Fruit fly (Drosophila melanogaster) whole organism, wandering third instar larva: Measurements from ENCODE around the gene CG13031.

Experiments
- CG9705 ChIP-seq: fragments of 200-800 bp; sonication (Bioruptor generic); optimal IDR thresholded peaks from 2 replicates; lab custom pipeline; 2018; ENCODE audit warnings: missing biosample characterization, mild to moderate bottlenecking, missing genetic modification characterization
- Dfd ChIP-seq: fragments of >200 bp; optimal IDR thresholded peaks from 2 replicates; lab custom pipeline; 2017; ENCODE audit warnings: missing biosample characterization, missing genetic modification characterization
- Dif ChIP-seq: fragments of 200-275, 200-300 bp; sonication (Bioruptor generic); optimal IDR thresholded peaks from 2 replicates; lab custom pipeline; 2018; ENCODE audit warnings: missing biosample characterization, missing genetic modification characterization; ENCODE audit not compliant: partially characterized antibody
- HLH106 ChIP-seq: fragments of 200-800 bp; optimal IDR thresholded peaks from 3 replicates; lab custom pipeline; 2019; ENCODE audit warnings: missing biosample characterization, mild to moderate bottlenecking, missing genetic modification characterization, moderate library complexity
- Hr78 ChIP-seq: fragments of >200 bp; optimal IDR thresholded peaks from 2 replicates; lab custom pipeline; 2017; ENCODE audit warnings: missing biosample characterization, missing genetic modification characterization
- Jra ChIP-seq: sonication (Bioruptor generic); optimal IDR thresholded peaks from 2 replicates; lab custom pipeline; 2016; ENCODE audit warnings: missing biosample characterization, missing genetic modification characterization
- Mio ChIP-seq: sonication (Bioruptor generic); optimal IDR thresholded peaks from 2 replicates; lab custom pipeline; 2016; ENCODE audit warnings: missing biosample characterization, missing genetic modification characterization
- Myc ChIP-seq: fragments of >200 bp; optimal IDR thresholded peaks from 2 replicates; lab custom pipeline; 2017
- OdsH ChIP-seq: fragments of 200-800 bp; sonication (Bioruptor generic); optimal IDR thresholded peaks from 2 replicates; lab custom pipeline; 2016; ENCODE audit warnings: missing biosample characterization, mild to moderate bottlenecking, missing genetic modification characterization
- Rel ChIP-seq, 2 experiments: fragments of 200-800 bp; sonication (Bioruptor generic) in 1 of 2; optimal IDR thresholded peaks; 2 replicates in 1 of 2; 3 replicates in 1 of 2; lab custom pipeline; 2016 to 2019; ENCODE audit warnings: mild to moderate bottlenecking in 2 of 2, missing biosample characterization in 2 of 2, missing genetic modification characterization in 2 of 2, moderate library complexity in 1 of 2
- Sp1 ChIP-seq: fragments of 200-800 bp; sonication (Bioruptor generic); optimal IDR thresholded peaks from 3 replicates; lab custom pipeline; 2019; ENCODE audit warnings: missing biosample characterization, mild to moderate bottlenecking, missing genetic modification characterization, moderate library complexity
- Vsx2 ChIP-seq: fragments of 200-300, 225-300 bp; sonication (Bioruptor generic); optimal IDR thresholded peaks from 2 replicates; lab custom pipeline; 2018; ENCODE audit warnings: missing biosample characterization, missing genetic modification characterization; ENCODE audit not compliant: partially characterized antibody
- br ChIP-seq: fragments of 200-800 bp; sonication (Bioruptor generic); optimal IDR thresholded peaks from 2 replicates; lab custom pipeline; 2016; ENCODE audit warnings: missing biosample characterization, missing genetic modification characterization
- dl ChIP-seq, 2 experiments: fragments of 175-275, 200-275 bp in 1 of 2; fragments of 200-275 bp in 1 of 2; sonication (Bioruptor generic); optimal IDR thresholded peaks; lab custom pipeline; 2018; ENCODE audit warnings: mild to moderate bottlenecking in 2 of 2, missing biosample characterization in 2 of 2, missing genetic modification characterization in 2 of 2, moderate library complexity in 2 of 2; ENCODE audit not compliant: partially characterized antibody in 2 of 2, insufficient read depth in 1 of 2
- ey ChIP-seq: fragments of 200-800 bp; sonication (Bioruptor generic); optimal IDR thresholded peaks from 2 replicates; lab custom pipeline; 2016; ENCODE audit warnings: missing biosample characterization, missing genetic modification characterization
- foxo ChIP-seq, 2 experiments: fragments of 200-800 bp; sonication (Bioruptor generic); optimal IDR thresholded peaks; 2 replicates in 1 of 2; 3 replicates in 1 of 2; lab custom pipeline; 2016 to 2017; ENCODE audit warnings: missing biosample characterization in 2 of 2, missing genetic modification characterization in 2 of 2
- fru ChIP-seq: fragments of 200-800 bp; sonication (Bioruptor generic); optimal IDR thresholded peaks from 3 replicates; lab custom pipeline; 2016; ENCODE audit warnings: missing biosample characterization, mild to moderate bottlenecking, missing genetic modification characterization
- pan ChIP-seq: fragments of >200 bp; optimal IDR thresholded peaks from 2 replicates; lab custom pipeline; 2017
- psq ChIP-seq: fragments of 200-800 bp; sonication (Bioruptor generic); optimal IDR thresholded peaks from 3 replicates; lab custom pipeline; 2017; ENCODE audit warnings: missing biosample characterization, mild to moderate bottlenecking, missing genetic modification characterization, moderate library complexity
- sage ChIP-seq: fragments of 200-800 bp; sonication (Bioruptor generic); optimal IDR thresholded peaks from 2 replicates; lab custom pipeline; 2016; ENCODE audit warnings: missing biosample characterization, mild to moderate bottlenecking, missing genetic modification characterization
- tai ChIP-seq: sonication (Bioruptor generic); optimal IDR thresholded peaks from 2 replicates; lab custom pipeline; 2016; ENCODE audit warnings: missing biosample characterization, missing genetic modification characterization
- woc ChIP-seq: sonication (Bioruptor generic); optimal IDR thresholded peaks from 2 replicates; lab custom pipeline; 2016; ENCODE audit warnings: missing biosample characterization, mild to moderate bottlenecking, missing genetic modification characterization

The CG13031 gene

dm6 chr3L:16726069-16726591 lies 1.5 kb downstream of the CG13031 start, which contains the start of the genes CG13026 and PGRP-SB2:
CG13026 (minus strand) TSS chr3L:16726169.
PGRP-SB2 (plus strand) TSS chr3L:16726541.
- no peak for TF ChIP-seq psq (GFP tag; lab: Kevin White, UChicago)
- TF ChIP-seq CG9705 (GFP tag; lab: Kevin White, UChicago), result no peak
- TF ChIP-seq fru (GFP tag; lab: Kevin White, UChicago), result no peak
- TF ChIP-seq Sp1, result no peak
- TF ChIP-seq Dif (GFP tag; lab: Kevin White, UChicago), result no peak
- TF ChIP-seq Mio (GFP tag; lab: Kevin White, UChicago), result no peak
- no peak for TF ChIP-seq tai (GFP tag; lab: Kevin White, UChicago)
- no peak for TF ChIP-seq Jra (GFP tag; lab: Kevin White, UChicago)
- TF ChIP-seq HLH106 (tag; lab: Kevin White, UChicago), result no peak
- no peak for TF ChIP-seq sage (GFP tag; lab: Kevin White, UChicago)
- TF ChIP-seq pan, result no peak
- no peak for TF ChIP-seq dl (GFP tag; optimal IDR thresholded peaks at IDR 0.05; lab: Kevin White, UChicago; ENCODE audit: insufficient read depth in 1 of 2, partially characterized antibody in 2 of 2)

- TF ChIP-seq br (GFP tag; lab: Kevin White, UChicago) (no peak), Rel (GFP tag; optimal IDR thresholded peaks at IDR 0.05; lab: Kevin White, UChicago) (no peak), Rel (tag; optimal IDR thresholded peaks at IDR 0.05; lab: Kevin White, UChicago) (peak; percentile 97)
These were observed 3.4 kb downstream of the CG13031 start, which contains the start of gene PGRP-SB1 for dm6 chr3L:16727939-16728635. PGRP-SB1 (minus strand) TSS chr3L:16727989.

- TF ChIP-seq Sp1, result no peak
- peak; percentile 12 to 73 for TF ChIP-seq dl (GFP tag; optimal IDR thresholded peaks at IDR 0.05; lab: Kevin White, UChicago; ENCODE audit: insufficient read depth in 1 of 2, partially characterized antibody in 2 of 2)
- TF ChIP-seq psq (GFP tag; lab: Kevin White, UChicago), result no peak
- peak; percentile 96 for TF ChIP-seq Dif (GFP tag; lab: Kevin White, UChicago)
- no peak for TF ChIP-seq Dfd (GFP tag; lab: Kevin White, UChicago)
- no peak for TF ChIP-seq HLH106 (tag; lab: Kevin White, UChicago)
- TF ChIP-seq Hr78, result no peak
- TF ChIP-seq woc, result no peak
- peak; percentile 99 for TF ChIP-seq Vsx2 (GFP tag; lab: Kevin White, UChicago)
These were observed 6.0 kb downstream of the CG13031 start, which contains the start of gene Dbp73D for dm6 chr3L:16730645-16731044. Dbp73D (minus strand) TSS chr3L:16730818.

DNA sequence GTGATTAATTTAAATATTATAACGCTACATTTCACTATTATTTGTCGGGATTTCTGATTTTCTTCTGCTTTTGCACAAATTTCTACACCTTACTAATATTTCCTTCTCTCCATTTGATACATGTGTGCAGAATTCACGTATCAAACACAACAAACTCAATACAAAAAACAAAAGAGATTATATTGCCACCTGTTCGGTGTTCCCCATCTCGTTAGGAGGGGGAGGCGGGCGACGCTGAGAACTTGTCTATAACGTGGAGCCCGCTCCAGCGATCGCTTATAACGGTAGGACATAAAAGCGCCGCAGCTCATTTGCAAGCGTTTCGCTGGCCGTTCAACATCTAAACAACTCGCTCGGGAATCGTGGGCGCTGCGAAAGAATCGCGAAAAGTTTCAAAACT lies 8.6 kb downstream of the CG13031 start, which contains the start of gene CG9701:
TSS of gene CG9701 (plus strand) at position 301 of the 400 bp plus-strand sequence.
- TF ChIP-seq pan, result no peak

DNA sequence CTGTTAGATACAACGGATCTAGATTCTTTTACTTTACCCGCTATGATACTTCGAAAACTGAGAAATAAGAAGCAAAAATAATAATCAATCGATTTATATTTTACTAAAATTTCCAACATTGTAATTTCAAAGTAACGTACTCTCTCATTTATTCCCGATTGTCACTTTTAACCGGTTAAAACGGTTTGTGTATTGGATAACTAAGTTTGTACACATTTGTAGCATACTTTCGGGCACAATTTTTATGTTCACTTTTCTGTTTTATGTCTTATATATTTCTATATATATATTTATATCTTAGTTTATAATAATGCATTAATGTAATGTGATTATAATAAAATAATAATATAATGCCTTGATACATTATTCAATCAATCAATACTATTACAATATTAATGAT lies 17.0 kb downstream of the CG13031 start:
- TF ChIP-seq woc, result no peak
- TF ChIP-seq Myc, result peak; percentile 57
- no peak for TF ChIP-seq tai (GFP tag; lab: Kevin White, UChicago)

dm6 chr3L:16743906-16744704 lies 19.4 kb downstream of the CG13031 start:
- TF ChIP-seq Dif (GFP tag; lab: Kevin White, UChicago), result no peak

dm6 chr3L:16746586-16747383 lies 22.1 kb downstream of the CG13031 start:
- TF ChIP-seq HLH106 (tag; lab: Kevin White, UChicago) (peak; percentile 29), psq (GFP tag; lab: Kevin White, UChicago) (no peak), OdsH (GFP tag; lab: Kevin White, UChicago) (peak; percentile 22), Sp1 (peak; percentile 34), ey (GFP tag; lab: Kevin White, UChicago) (no peak), Myc (no peak), foxo (GFP tag; optimal IDR thresholded peaks at IDR 0.05; lab: Kevin White, UChicago) (peak in 1 of 2 experiments; percentile 19)
